Fruit fly (Drosophila melanogaster) whole organism, prepupa: Measurements from ENCODE around the gene Vps15.

Experiments used
- CG10631 ChIP-seq: fragments of 200-800 bp; sonication (Bioruptor generic); optimal IDR thresholded peaks from 2 replicates; lab custom pipeline; 2016; ENCODE audit warnings: missing biosample characterization, missing genetic modification characterization
- CG10669 ChIP-seq: fragments of 200-800 bp; sonication (Bioruptor generic); optimal IDR thresholded peaks from 3 replicates; lab custom pipeline; 2018; ENCODE audit warnings: missing biosample characterization, mild to moderate bottlenecking, missing genetic modification characterization, moderate library complexity
- CG11294 ChIP-seq: fragments of 200-800 bp; sonication (Bioruptor generic); IDR thresholded peaks from 2 replicates; pipeline ENCODE4 v1.3.6; 2022; ENCODE audit warnings: missing biosample characterization, missing genetic modification characterization
- CG11762 ChIP-seq: fragments of 200-800 bp; sonication (Bioruptor generic); optimal IDR thresholded peaks from 3 replicates; lab custom pipeline; 2016; ENCODE audit warnings: missing biosample characterization, missing genetic modification characterization; ENCODE audit not compliant: insufficient read depth
- CG11902 ChIP-seq: fragments of 200-800 bp; sonication (Bioruptor generic); optimal IDR thresholded peaks from 3 replicates; lab custom pipeline; 2016; ENCODE audit warnings: missing biosample characterization, missing genetic modification characterization
- CG15336 ChIP-seq: fragments of 200-800 bp; sonication (Bioruptor generic); IDR thresholded peaks from 2 replicates; pipeline ENCODE4 v1.3.6; 2022; ENCODE audit warnings: missing biosample characterization, missing genetic modification characterization
- CG1621 ChIP-seq: fragments of 200-800 bp; sonication (Bioruptor generic); optimal IDR thresholded peaks from 3 replicates; lab custom pipeline; 2018; ENCODE audit warnings: missing biosample characterization, mild to moderate bottlenecking, missing genetic modification characterization
- CG3032 ChIP-seq: fragments of 200-800 bp; optimal IDR thresholded peaks from 2 replicates; lab custom pipeline; 2019; ENCODE audit warnings: missing biosample characterization, mild to moderate bottlenecking, missing genetic modification characterization, moderate library complexity
- CG31627 ChIP-seq: fragments of 200-800 bp; sonication (Bioruptor generic); optimal IDR thresholded peaks from 3 replicates; lab custom pipeline; 2016; ENCODE audit warnings: missing biosample characterization, missing genetic modification characterization
- CG32006 ChIP-seq: fragments of 200-800 bp; sonication (Bioruptor generic); optimal IDR thresholded peaks from 3 replicates; lab custom pipeline; 2017; ENCODE audit warnings: missing biosample characterization, mild to moderate bottlenecking, missing genetic modification characterization
- CG34406 ChIP-seq: fragments of 200-800 bp; sonication (Bioruptor generic); optimal IDR thresholded peaks from 3 replicates; lab custom pipeline; 2016; ENCODE audit warnings: missing biosample characterization, missing genetic modification characterization
- CG3919 ChIP-seq: fragments of 200-800 bp; sonication (Bioruptor generic); optimal IDR thresholded peaks from 3 replicates; lab custom pipeline; 2016; ENCODE audit warnings: missing biosample characterization, missing genetic modification characterization
- CG4318 ChIP-seq: fragments of 200-800 bp; sonication (Bioruptor generic); optimal IDR thresholded peaks from 3 replicates; lab custom pipeline; 2017; ENCODE audit warnings: missing biosample characterization, mild to moderate bottlenecking, missing genetic modification characterization
- CG6163 ChIP-seq: fragments of 200-800 bp; sonication (Bioruptor generic); IDR thresholded peaks from 3 replicates; pipeline ENCODE4 v1.3.6; 2022; ENCODE audit warnings: missing biosample characterization, missing genetic modification characterization
- CG6276 ChIP-seq: fragments of 200-800 bp; sonication (Bioruptor generic); optimal IDR thresholded peaks from 2 replicates; lab custom pipeline; 2017; ENCODE audit warnings: missing biosample characterization, mild to moderate bottlenecking, missing genetic modification characterization
- CG6792 ChIP-seq: fragments of 200-800 bp; sonication (Bioruptor generic); optimal IDR thresholded peaks from 3 replicates; lab custom pipeline; 2016; ENCODE audit warnings: missing biosample characterization, missing genetic modification characterization
- CG6808 ChIP-seq: fragments of 200-800 bp; sonication (Bioruptor generic); optimal IDR thresholded peaks from 3 replicates; lab custom pipeline; 2017; ENCODE audit warnings: missing biosample characterization, missing genetic modification characterization, mild to moderate bottlenecking, moderate library complexity, missing genetic modification reagents
- CG6854 ChIP-seq: fragments of 200-800 bp; sonication (Bioruptor generic); optimal IDR thresholded peaks from 2 replicates; lab custom pipeline; 2017; ENCODE audit warnings: missing biosample characterization, mild to moderate bottlenecking, missing genetic modification characterization
- CG8119 ChIP-seq: fragments of 200-800 bp; sonication (Bioruptor generic); IDR thresholded peaks from 3 replicates; pipeline ENCODE4 v1.3.6; 2022; ENCODE audit warnings: missing biosample characterization, missing genetic modification characterization
- CG8319 ChIP-seq: fragments of 200-800 bp; sonication (Bioruptor generic); optimal IDR thresholded peaks from 3 replicates; lab custom pipeline; 2016; ENCODE audit warnings: missing biosample characterization, missing genetic modification characterization
- CG8632 ChIP-seq: fragments of 200-800 bp; sonication (Bioruptor generic); optimal IDR thresholded peaks from 3 replicates; lab custom pipeline; 2016; ENCODE audit warnings: missing biosample characterization, missing genetic modification characterization
- CG9139 ChIP-seq: fragments of 200-800 bp; sonication (Bioruptor generic); optimal IDR thresholded peaks from 3 replicates; lab custom pipeline; 2017; ENCODE audit warnings: missing biosample characterization, mild to moderate bottlenecking, missing genetic modification characterization
- Eip75B ChIP-seq: fragments of 200-800 bp; sonication (Bioruptor generic); optimal IDR thresholded peaks from 3 replicates; lab custom pipeline; 2016; ENCODE audit warnings: missing biosample characterization, missing genetic modification characterization
- Eip78C ChIP-seq: fragments of 200-800 bp; sonication (Bioruptor generic); peaks from one replicate; lab custom pipeline; 2016; ENCODE audit warnings: missing biosample characterization, missing genetic modification characterization
- Ets21C ChIP-seq: fragments of 200-800 bp; sonication (Bioruptor generic); optimal IDR thresholded peaks from 3 replicates; lab custom pipeline; 2016; ENCODE audit warnings: missing biosample characterization, missing genetic modification characterization
- Ets96B ChIP-seq: fragments of 200-800 bp; optimal IDR thresholded peaks from 2 replicates; lab custom pipeline; 2019; ENCODE audit warnings: missing biosample characterization, mild to moderate bottlenecking, missing genetic modification characterization, moderate library complexity
- Gug ChIP-seq: fragments of 200-800 bp; sonication (Bioruptor generic); IDR thresholded peaks from 2 replicates; pipeline ENCODE4 v1.3.6; 2022; ENCODE audit warnings: missing biosample characterization, missing genetic modification characterization
- Hr38 ChIP-seq: sonication (Bioruptor generic); optimal IDR thresholded peaks from 2 replicates; lab custom pipeline; 2016; ENCODE audit warnings: missing biosample characterization, missing genetic modification characterization
- Hr39 ChIP-seq: fragments of 200-800 bp; sonication (Bioruptor generic); optimal IDR thresholded peaks from 2 replicates; lab custom pipeline; 2016; ENCODE audit warnings: missing biosample characterization, missing genetic modification characterization
- Hr4 ChIP-seq: fragments of 200-800 bp; sonication (Bioruptor generic); optimal IDR thresholded peaks from 3 replicates; lab custom pipeline; 2016; ENCODE audit warnings: missing biosample characterization, missing genetic modification characterization
- Lpt ChIP-seq: fragments of 200-800 bp; sonication (Bioruptor generic); optimal IDR thresholded peaks from 3 replicates; lab custom pipeline; 2016; ENCODE audit warnings: missing biosample characterization, missing genetic modification characterization
- Met ChIP-seq: fragments of 200-800 bp; sonication (Bioruptor generic); optimal IDR thresholded peaks from 3 replicates; lab custom pipeline; 2016; ENCODE audit warnings: missing biosample characterization, missing genetic modification characterization
- OdsH ChIP-seq: fragments of 200-800 bp; sonication (Bioruptor generic); optimal IDR thresholded peaks from 3 replicates; lab custom pipeline; 2016; ENCODE audit warnings: missing biosample characterization, missing genetic modification characterization
- Smox ChIP-seq: fragments of 200-800 bp; sonication (Bioruptor generic); optimal IDR thresholded peaks from 3 replicates; lab custom pipeline; 2016; ENCODE audit warnings: missing biosample characterization, missing genetic modification characterization
- Sox102F ChIP-seq: fragments of 200-800 bp; sonication (Bioruptor generic); optimal IDR thresholded peaks from 2 replicates; lab custom pipeline; 2016; ENCODE audit warnings: missing biosample characterization, mild to moderate bottlenecking, missing genetic modification characterization
- Sox15 ChIP-seq: fragments of 200-800 bp; sonication (Bioruptor generic); optimal IDR thresholded peaks from 3 replicates; lab custom pipeline; 2016; ENCODE audit warnings: missing biosample characterization, missing genetic modification characterization
- achi ChIP-seq: fragments of 200-800 bp; sonication (Bioruptor generic); optimal IDR thresholded peaks from 3 replicates; lab custom pipeline; 2016; ENCODE audit warnings: missing biosample characterization, missing genetic modification characterization
- cyc ChIP-seq: fragments of 200-800 bp; sonication (Bioruptor generic); optimal IDR thresholded peaks from 3 replicates; lab custom pipeline; 2016; ENCODE audit warnings: missing biosample characterization, missing genetic modification characterization
- dac ChIP-seq: fragments of 200-800 bp; sonication (Bioruptor generic); optimal IDR thresholded peaks from 2 replicates; lab custom pipeline; 2017; ENCODE audit warnings: missing biosample characterization, mild to moderate bottlenecking, missing genetic modification characterization
- dsx ChIP-seq: fragments of 200-800 bp; optimal IDR thresholded peaks from 3 replicates; lab custom pipeline; 2019; ENCODE audit warnings: missing biosample characterization, mild to moderate bottlenecking, missing genetic modification characterization, moderate library complexity; ENCODE audit not compliant: poor library complexity, severe bottlenecking
- eg ChIP-seq: fragments of 200-800 bp; sonication (Bioruptor generic); IDR thresholded peaks from 3 replicates; pipeline ENCODE4 v1.3.6; 2022; ENCODE audit warnings: missing biosample characterization, missing genetic modification characterization
- esn ChIP-seq: fragments of 200-800 bp; sonication (Bioruptor generic); optimal IDR thresholded peaks from 2 replicates; lab custom pipeline; 2016; ENCODE audit warnings: missing biosample characterization, mild to moderate bottlenecking, missing genetic modification characterization, moderate library complexity
- fkh ChIP-seq: fragments of 200-800 bp; sonication (Bioruptor generic); optimal IDR thresholded peaks from 3 replicates; lab custom pipeline; 2017; ENCODE audit warnings: missing biosample characterization, mild to moderate bottlenecking, missing genetic modification characterization, moderate library complexity
- lz ChIP-seq: fragments of 200-800 bp; sonication (Bioruptor generic); optimal IDR thresholded peaks from 3 replicates; lab custom pipeline; 2016; ENCODE audit warnings: missing biosample characterization, missing genetic modification characterization
- net ChIP-seq: fragments of 200-800 bp; sonication (Bioruptor generic); optimal IDR thresholded peaks from 3 replicates; lab custom pipeline; 2016; ENCODE audit warnings: missing biosample characterization, missing genetic modification characterization
- salr ChIP-seq, 2 experiments: fragments of 200-800 bp; sonication (Bioruptor generic); optimal IDR thresholded peaks; 3 replicates each; lab custom pipeline; 2016 to 2018; ENCODE audit warnings: missing biosample characterization in 2 of 2, missing genetic modification characterization in 2 of 2, mild to moderate bottlenecking in 1 of 2
- spab ChIP-seq: fragments of 200-800 bp; sonication (Bioruptor generic); optimal IDR thresholded peaks from 2 replicates; lab custom pipeline; 2017; ENCODE audit warnings: missing biosample characterization, mild to moderate bottlenecking, missing genetic modification characterization, missing genetic modification reagents
- ss ChIP-seq, 2 experiments: fragments of 200-800 bp; sonication (Bioruptor generic); optimal IDR thresholded peaks; 2 replicates in 1 of 2; 3 replicates in 1 of 2; lab custom pipeline; 2017 to 2018; ENCODE audit warnings: mild to moderate bottlenecking in 2 of 2, missing biosample characterization in 2 of 2, missing genetic modification characterization in 2 of 2, moderate library complexity in 1 of 2
- svp ChIP-seq: fragments of 200-800 bp; sonication (Bioruptor generic); peaks from one replicate; lab custom pipeline; 2016; ENCODE audit warnings: missing biosample characterization, missing genetic modification characterization
- topi ChIP-seq: fragments of 200-800 bp; sonication (Bioruptor generic); optimal IDR thresholded peaks from 3 replicates; lab custom pipeline; 2016; ENCODE audit warnings: missing biosample characterization, missing genetic modification characterization
- vri ChIP-seq: fragments of 200-800 bp; sonication (Bioruptor generic); optimal IDR thresholded peaks from 3 replicates; lab custom pipeline; 2016; ENCODE audit warnings: missing biosample characterization, mild to moderate bottlenecking, missing genetic modification characterization

Vps15 gene

DNA sequence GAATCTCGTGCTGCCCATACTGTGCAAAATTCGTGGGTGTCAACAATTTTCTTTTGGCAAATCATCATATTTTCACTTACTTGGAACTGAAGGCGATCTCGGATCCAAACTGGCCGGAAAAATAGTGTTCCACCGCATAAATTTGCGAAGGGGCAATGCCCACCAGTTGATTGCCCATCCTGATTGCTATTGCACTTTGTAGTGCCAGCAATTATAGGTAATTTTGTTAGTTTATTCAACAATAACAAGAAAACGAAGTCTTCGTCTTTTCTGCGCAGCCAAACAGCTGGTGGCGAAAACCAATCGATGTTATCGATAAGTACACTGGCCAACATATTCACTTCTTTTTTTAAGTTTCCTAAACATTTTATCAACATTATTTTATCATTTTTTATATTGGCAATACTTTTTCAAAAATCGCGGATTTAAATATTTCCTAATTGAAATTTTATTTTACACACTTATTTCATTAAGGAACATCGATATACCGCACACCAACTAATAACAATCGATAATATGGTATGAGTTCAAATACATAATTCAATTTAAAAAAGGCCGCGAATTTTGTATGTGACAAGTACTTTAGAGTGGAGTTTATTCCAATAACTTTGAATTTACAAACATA, at the start of gene Vps15:
TSS of gene Vps15 (minus strand) at position 294 of the 625 bp plus-strand sequence.
- TF ChIP-seq spab = no peak
- TF ChIP-seq CG10669 (GFP tag; lab: Kevin White, UChicago) = peak; percentile 56
- peak; percentile 42 for TF ChIP-seq CG6808 (GFP tag; lab: Kevin White, UChicago)
- peak; percentile 67 for TF ChIP-seq Sox102F (GFP tag; lab: Kevin White, UChicago)
- peak; percentile 68 for TF ChIP-seq CG34406 (GFP tag; lab: Kevin White, UChicago)
- TF ChIP-seq Ets96B (tag; lab: Kevin White, UChicago) = peak; percentile 77
- no peak for TF ChIP-seq dac (GFP tag; lab: Kevin White, UChicago)
- TF ChIP-seq Hr4 (GFP tag; lab: Kevin White, UChicago) = peak; percentile 62
- TF ChIP-seq CG11294 (GFP tag; lab: Robert Waterston, UW) = no peak
- TF ChIP-seq Smox = peak; percentile 74
- TF ChIP-seq topi = peak; percentile 71
- peak; percentile 5 for TF ChIP-seq Sox15 (GFP tag; lab: Kevin White, UChicago)
- TF ChIP-seq CG31627 = peak; percentile 59
- TF ChIP-seq CG3032 = peak; percentile 72
- TF ChIP-seq esn (GFP tag; lab: Kevin White, UChicago) = peak; percentile 75
- peak; percentile 65 for TF ChIP-seq Met
- peak; percentile 73 for TF ChIP-seq CG6163 (GFP tag; lab: Robert Waterston, UW)
- TF ChIP-seq lz (GFP tag; lab: Kevin White, UChicago) = peak; percentile 66
- TF ChIP-seq CG6276 (GFP tag; lab: Kevin White, UChicago) = no peak
- TF ChIP-seq net (GFP tag; lab: Kevin White, UChicago) = no peak
- TF ChIP-seq Ets21C (GFP tag; lab: Kevin White, UChicago) = peak; percentile 53
- TF ChIP-seq CG3919 (GFP tag; lab: Kevin White, UChicago) = peak; percentile 62
- TF ChIP-seq CG8119 (GFP tag; lab: Robert Waterston, UW) = peak; percentile 57; the same call in 2 of the 3 replicates
- TF ChIP-seq achi = peak; percentile 69
- peak in 1 of 2 experiments; percentile 44 for TF ChIP-seq ss (GFP tag; optimal IDR thresholded peaks at IDR 0.05; lab: Kevin White, UChicago)
- peak in 1 of 2 experiments; percentile 23 for TF ChIP-seq salr (GFP tag; optimal IDR thresholded peaks at IDR 0.05; lab: Kevin White, UChicago)
- TF ChIP-seq CG8632 (GFP tag; lab: Kevin White, UChicago) = peak; percentile 61
- no peak for TF ChIP-seq Hr38 (GFP tag; lab: Kevin White, UChicago)
- TF ChIP-seq svp (GFP tag; lab: Kevin White, UChicago) = peak; percentile 91
- peak; percentile 74 for TF ChIP-seq dsx
- peak; percentile 21 for TF ChIP-seq CG32006 (GFP tag; lab: Kevin White, UChicago)
- TF ChIP-seq CG11902 (GFP tag; lab: Kevin White, UChicago) = no peak
- TF ChIP-seq CG1621 (tag; lab: Kevin White, UChicago) = no peak
- peak; percentile 0 for TF ChIP-seq Lpt (GFP tag; lab: Kevin White, UChicago)
- 0 out of 2 replicates have a peak, but pooled peaks have one; percentile 43 for TF ChIP-seq CG15336 (GFP tag; lab: Robert Waterston, UW)
- TF ChIP-seq CG6854 = no peak
- TF ChIP-seq OdsH = peak; percentile 61
- TF ChIP-seq Eip78C = peak; percentile 89
- TF ChIP-seq eg (GFP tag; lab: Robert Waterston, UW) = peak; percentile 78
- peak; percentile 53 for TF ChIP-seq Hr39 (GFP tag; lab: Kevin White, UChicago)
- no peak for TF ChIP-seq vri (GFP tag; lab: Kevin White, UChicago)
- TF ChIP-seq Gug (GFP tag; lab: Robert Waterston, UW) = peak; percentile 46
- no peak for TF ChIP-seq fkh (GFP tag; lab: Kevin White, UChicago)
- no peak for TF ChIP-seq CG11762 (GFP tag; lab: Kevin White, UChicago)
- peak; percentile 65 for TF ChIP-seq CG10631 (GFP tag; lab: Kevin White, UChicago)
- no peak for TF ChIP-seq CG8319 (GFP tag; lab: Kevin White, UChicago)
- no peak for TF ChIP-seq CG4318 (GFP tag; lab: Kevin White, UChicago)
- peak; percentile 43 for TF ChIP-seq CG6792 (GFP tag; lab: Kevin White, UChicago)
- peak; percentile 65 for TF ChIP-seq Eip75B
- no peak for TF ChIP-seq CG9139 (GFP tag; lab: Kevin White, UChicago)
- peak; percentile 54 for TF ChIP-seq cyc
